Fruit fly (Drosophila melanogaster): Measurements from ENCODE around the gene CG11349.

The CG11349 gene

dm6 chr3L:4480764-4481163 lies 7.9 kb downstream of the CG11349 start:
- TF ChIP-seq CG14014 (GFP tag; IDR thresholded peaks at IDR 0.05) = peak; percentile 5; the same call in 1 of the 2 replicates
- no peak for TF ChIP-seq Lpt (GFP tag; optimal IDR thresholded peaks at IDR 0.05)
- TF ChIP-seq rib (GFP tag; IDR thresholded peaks at IDR 0.05) = peak; percentile 30; the same call in 1 of the 2 replicates
- peak; percentile 46; the same call in 1 of the 2 replicates for TF ChIP-seq klu (GFP tag; IDR thresholded peaks at IDR 0.05)
- TF ChIP-seq CG9215 (GFP tag; IDR thresholded peaks at IDR 0.05) = peak; percentile 12; the same call in 1 of the 2 replicates
- 0 out of 3 replicates have a peak, but pooled peaks have one; percentile 36 for TF ChIP-seq mld (GFP tag; IDR thresholded peaks at IDR 0.05; ENCODE audit: partially characterized antibody)
- peak; percentile 23; the same call in 1 of the 2 replicates for TF ChIP-seq sisA (GFP tag; IDR thresholded peaks at IDR 0.05)
- TF ChIP-seq otp (GFP tag; IDR thresholded peaks at IDR 0.05) = no peak
- TF ChIP-seq CG9932 (GFP tag; IDR thresholded peaks at IDR 0.05) = peak; percentile 50; the same call in 1 of the 2 replicates
- TF ChIP-seq jigr1 (GFP tag; IDR thresholded peaks at IDR 0.05) = 0 out of 3 replicates have a peak, but pooled peaks have one; percentile 7
- TF ChIP-seq CG3847 (GFP tag; IDR thresholded peaks at IDR 0.05) = no peak
- TF ChIP-seq da (GFP tag; optimal IDR thresholded peaks at IDR 0.05) = no peak
- 0 out of 2 replicates have a peak, but pooled peaks have one; percentile 8 for TF ChIP-seq dimm (GFP tag; IDR thresholded peaks at IDR 0.05)
- TF ChIP-seq stc (GFP tag; IDR thresholded peaks at IDR 0.05) = no peak
- 0 out of 2 replicates have a peak, but pooled peaks have one; percentile 16 for TF ChIP-seq gsb (GFP tag; IDR thresholded peaks at IDR 0.05)
- peak; percentile 65 for TF ChIP-seq CG10959 (GFP tag; IDR thresholded peaks at IDR 0.05)
- TF ChIP-seq CG4404 (GFP tag; IDR thresholded peaks at IDR 0.05) = peak; percentile 35; the same call in 1 of the 2 replicates
- TF ChIP-seq br (optimal IDR thresholded peaks at IDR 0.05) = no peak
- no peak for TF ChIP-seq CHES-1-like (GFP tag; optimal IDR thresholded peaks at IDR 0.05)
- 0 out of 3 replicates have a peak, but pooled peaks have one; percentile 4 for TF ChIP-seq ase (GFP tag; IDR thresholded peaks at IDR 0.05)
- no peak for TF ChIP-seq CG3726 (GFP tag; IDR thresholded peaks at IDR 0.05)
- TF ChIP-seq CG11695 (GFP tag; IDR thresholded peaks at IDR 0.05) = no peak
- no peak for TF ChIP-seq mam (GFP tag; optimal IDR thresholded peaks at IDR 0.05)
- peak; percentile 40; the same call in 1 of the 2 replicates for TF ChIP-seq CG6272 (GFP tag; IDR thresholded peaks at IDR 0.05)
- TF ChIP-seq Aef1 (GFP tag; IDR thresholded peaks at IDR 0.05) = 0 out of 3 replicates have a peak, but pooled peaks have one; percentile 10
- TF ChIP-seq Gug (GFP tag; IDR thresholded peaks at IDR 0.05) = peak; percentile 4; the same call in 1 of the 4 replicates
- no peak for TF ChIP-seq tgo (GFP tag; IDR thresholded peaks at IDR 0.05)
- TF ChIP-seq cas (GFP tag; IDR thresholded peaks at IDR 0.05) = 0 out of 2 replicates have a peak, but pooled peaks have one; percentile 29
- 0 out of 2 replicates have a peak, but pooled peaks have one; percentile 5 for TF ChIP-seq CG14441 (GFP tag; IDR thresholded peaks at IDR 0.05)
- no peak for TF ChIP-seq abd-A (tag; optimal IDR thresholded peaks at IDR 0.05)
- TF ChIP-seq CG30020 (tag; optimal IDR thresholded peaks at IDR 0.05) = no peak
- 0 out of 3 replicates have a peak, but pooled peaks have one; percentile 25 for TF ChIP-seq dysf (GFP tag; IDR thresholded peaks at IDR 0.05)
- 0 out of 3 replicates have a peak, but pooled peaks have one; percentile 29 for TF ChIP-seq CG7963 (GFP tag; IDR thresholded peaks at IDR 0.05; ENCODE audit: partially characterized antibody)
- TF ChIP-seq slbo (GFP tag; IDR thresholded peaks at IDR 0.05) = peak; percentile 46
- no peak for TF ChIP-seq CG34422 (GFP tag; IDR thresholded peaks at IDR 0.05)
- no peak for TF ChIP-seq wdn (GFP tag; IDR thresholded peaks at IDR 0.05)
- TF ChIP-seq Ptx1 (GFP tag; IDR thresholded peaks at IDR 0.05) = 0 out of 2 replicates have a peak, but pooled peaks have one; percentile 12
- 0 out of 2 replicates have a peak, but pooled peaks have one; percentile 4 for TF ChIP-seq al (GFP tag; IDR thresholded peaks at IDR 0.05)
- TF ChIP-seq ssp (GFP tag; IDR thresholded peaks at IDR 0.05) = peak; percentile 24; the same call in 1 of the 2 replicates
- peak; percentile 61; the same call in 1 of the 2 replicates for TF ChIP-seq CG11085 (GFP tag; IDR thresholded peaks at IDR 0.05)
- peak; percentile 11 for TF ChIP-seq Med (GFP tag)
- TF ChIP-seq CG6175 (GFP tag; IDR thresholded peaks at IDR 0.05) = peak; percentile 10; the same call in 1 of the 3 replicates
- TF ChIP-seq Rfx (GFP tag; IDR thresholded peaks at IDR 0.05) = peak; percentile 44
- 0 out of 2 replicates have a peak, but pooled peaks have one; percentile 9 for TF ChIP-seq sob (GFP tag; IDR thresholded peaks at IDR 0.05)
- peak; percentile 20 for TF ChIP-seq CG12769 (tag; optimal IDR thresholded peaks at IDR 0.05)
